Worm (Caenorhabditis elegans) whole organism, early embryonic: Measurements from ENCODE around the gene nono-1.

Experiments used
- aly-1 ChIP-seq: sonication (generic microtip); optimal IDR thresholded peaks from 2 replicates; lab custom pipeline; 2016; ENCODE audit warnings: missing genetic modification characterization, missing compliant biosample characterization
- scrt-1 ChIP-seq: fragments of 200-800 bp; sonication (Bioruptor generic); IDR thresholded peaks from 2 replicates; pipeline ENCODE4 v1.3.6; 2022; ENCODE audit warnings: missing genetic modification characterization, missing compliant biosample characterization
- tbx-11 ChIP-seq: fragments of 200-800 bp; sonication (Bioruptor generic); IDR thresholded peaks from 2 replicates; pipeline ENCODE4 v1.3.6; 2022; ENCODE audit warnings: missing genetic modification characterization, missing compliant biosample characterization

DNA sequence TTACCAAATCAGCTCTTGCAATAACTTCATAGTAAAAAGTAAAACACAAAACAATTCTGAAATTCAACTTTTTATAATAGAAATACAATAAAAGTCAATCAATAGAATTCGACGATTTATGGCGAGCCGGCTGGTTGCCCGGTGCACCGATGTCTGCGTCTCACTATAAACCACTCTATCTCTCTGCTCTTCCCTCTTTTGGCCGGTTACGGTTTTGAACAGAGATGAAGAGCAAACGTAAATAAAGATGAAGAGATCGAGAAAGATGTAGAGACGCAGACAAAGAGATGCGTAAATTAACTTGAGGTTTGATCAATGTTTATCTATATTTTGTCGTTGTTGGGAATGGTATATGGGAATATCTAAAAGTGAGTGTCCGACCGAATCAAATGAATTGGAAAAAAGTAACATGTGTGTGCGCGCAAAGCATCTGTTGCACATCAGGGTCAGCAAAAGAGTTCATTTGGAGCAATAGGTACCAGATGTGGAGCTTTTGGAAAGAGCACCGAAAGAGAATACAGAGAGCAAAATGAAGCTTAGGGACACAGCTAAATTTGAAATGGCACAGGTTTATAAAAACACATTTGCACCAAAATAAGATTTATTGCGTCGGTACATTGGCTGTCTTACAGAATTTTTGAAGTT is 22.4 kb upstream of the nono-1 start:
- TF ChIP-seq aly-1 (no peak), scrt-1 (GFP tag; lab: Robert Waterston, UW) (no peak), tbx-11 (GFP tag; lab: Robert Waterston, UW) (no peak)
